Worm (Caenorhabditis elegans) whole organism, midembryonic: ENCODE measurements around the gene C49F8.1.

Experiments
- T22C8.4 ChIP-seq: fragments of 200-800 bp; sonication (Bioruptor generic); IDR thresholded peaks from 2 replicates; pipeline ENCODE4 v1.3.6; 2022; ENCODE audit warnings: missing genetic modification characterization, missing compliant biosample characterization
- flt-1 ChIP-seq: fragments of 200-800 bp; sonication (Bioruptor generic); IDR thresholded peaks from 2 replicates; pipeline ENCODE4 v1.3.6; 2022; ENCODE audit warnings: missing genetic modification characterization, missing compliant biosample characterization
- klf-2 ChIP-seq: fragments of 200-800 bp; sonication (Bioruptor generic); conservative IDR thresholded peaks from 2 replicates; pipeline ENCODE4 v1.3.6; 2022; ENCODE audit warnings: missing genetic modification reagents, missing genetic modification characterization, missing compliant biosample characterization
- med-1 ChIP-seq: sonication (generic microtip); optimal IDR thresholded peaks from 2 replicates; lab custom pipeline; 2017; ENCODE audit warnings: missing genetic modification characterization, mild to moderate bottlenecking, missing compliant biosample characterization, antibody characterized with exemption, missing genetic modification reagents; ENCODE audit not compliant: insufficient read depth
- tab-1 ChIP-seq: fragments of 200-800 bp; sonication (Bioruptor generic); IDR thresholded peaks from 2 replicates; pipeline ENCODE4 v1.3.6; 2022; ENCODE audit warnings: missing genetic modification characterization, missing compliant biosample characterization
- ztf-29 ChIP-seq: fragments of 200-800 bp; sonication (Bioruptor generic); IDR thresholded peaks from 2 replicates; pipeline ENCODE4 v1.3.6; 2022; ENCODE audit warnings: missing genetic modification reagents, missing genetic modification characterization, missing compliant biosample characterization

ce11 chrX:13328868-13329267 is 35.9 kb downstream of the C49F8.1 start:
- TF ChIP-seq klf-2 (GFP tag; lab: Robert Waterston, UW) = no peak
- TF ChIP-seq tab-1 (GFP tag; lab: Robert Waterston, UW) = no peak
- TF ChIP-seq T22C8.4 (GFP tag; lab: Robert Waterston, UW) = no peak
- TF ChIP-seq med-1 (GFP tag; lab: Kevin White, UChicago) = no peak
- no peak for TF ChIP-seq flt-1
- TF ChIP-seq ztf-29 = no peak
